Worm (Caenorhabditis elegans) whole organism, L4 larva: ENCODE results near the gene cah-4.

ENCODE experiments used
- F10B5.3 ChIP-seq: sonication (generic microtip); optimal IDR thresholded peaks from 2 replicates; lab custom pipeline; 2016; ENCODE audit warnings: mild to moderate bottlenecking, missing genetic modification characterization, missing compliant biosample characterization
- F26F4.8 ChIP-seq: fragments of 200-800 bp; sonication (Bioruptor generic); conservative IDR thresholded peaks from 2 replicates; pipeline ENCODE4 v1.3.6; 2022; ENCODE audit warnings: missing genetic modification characterization, missing compliant biosample characterization
- F49E8.2 ChIP-seq: sonication (generic microtip); optimal IDR thresholded peaks from 2 replicates; lab custom pipeline; 2016; ENCODE audit warnings: missing compliant biosample characterization, mild to moderate bottlenecking, missing genetic modification characterization, borderline replicate concordance
- T26A8.4 ChIP-seq: fragments of 200-800 bp; sonication (Bioruptor generic); IDR thresholded peaks from 2 replicates; pipeline ENCODE4 v1.3.6; 2022; ENCODE audit warnings: missing genetic modification characterization, missing compliant biosample characterization
- Y5F2A.4 ChIP-seq: fragments of 200-800 bp; sonication (Bioruptor generic); optimal IDR thresholded peaks from 2 replicates; lab custom pipeline; 2018; ENCODE audit warnings: mild to moderate bottlenecking, missing genetic modification characterization, missing compliant biosample characterization
- ZK337.2 ChIP-seq: fragments of 200-800 bp; sonication (Bioruptor generic); IDR thresholded peaks from 2 replicates; pipeline ENCODE4 v1.3.6; 2022; ENCODE audit warnings: missing genetic modification reagents, missing genetic modification characterization, missing compliant biosample characterization
- ZK546.5 ChIP-seq, 2 experiments: sonication (generic microtip); optimal IDR thresholded peaks; 2 replicates each; lab custom pipeline; 2017; ENCODE audit warnings: missing biosample characterization in 2 of 2, missing genetic modification characterization in 2 of 2
- aha-1 ChIP-seq: fragments of 150-350 bp; peaks from one replicate; lab custom pipeline; 2014; ENCODE audit warnings: missing biosample characterization, missing genetic modification characterization
- ama-1 ChIP-seq: fragments of 150-350 bp; optimal IDR thresholded peaks from 2 replicates; lab custom pipeline; 2014; ENCODE audit warnings: inconsistent platforms, mixed read lengths
- ceh-20 ChIP-seq: fragments of 200-800 bp; sonication (Bioruptor generic); IDR thresholded peaks from 2 replicates; pipeline ENCODE4 v1.3.6; 2022; ENCODE audit warnings: missing genetic modification reagents, missing genetic modification characterization, missing compliant biosample characterization
- ces-1 ChIP-seq: fragments of 150-350 bp; sonication (generic microtip); optimal IDR thresholded peaks from 4 replicates; lab custom pipeline; 2014; ENCODE audit warnings: missing biosample characterization, missing genetic modification reagents, missing genetic modification characterization
- daf-16 ChIP-seq, 3 experiments: sonication (generic microtip); optimal IDR thresholded peaks; 2 replicates each; lab custom pipeline; 2016 to 2017; ENCODE audit warnings: missing genetic modification characterization in 3 of 3, missing genetic modification reagents in 3 of 3, mild to moderate bottlenecking in 2 of 3, missing compliant biosample characterization in 2 of 3, missing biosample characterization in 1 of 3, moderate library complexity in 1 of 3
- daf-19 ChIP-seq: fragments of 200-800 bp; sonication (Bioruptor generic); conservative IDR thresholded peaks from 2 replicates; pipeline ENCODE4 v1.3.6; 2022; ENCODE audit warnings: missing genetic modification characterization, missing compliant biosample characterization
- daf-8 ChIP-seq: fragments of 200-800 bp; sonication (Bioruptor generic); IDR thresholded peaks from 2 replicates; pipeline ENCODE4 v1.3.6; 2022; ENCODE audit warnings: missing genetic modification characterization, missing compliant biosample characterization
- dmd-6 ChIP-seq: fragments of 200-800 bp; sonication (Bioruptor generic); IDR thresholded peaks from 2 replicates; pipeline ENCODE4 v1.3.6; 2022; ENCODE audit warnings: missing genetic modification reagents, missing genetic modification characterization, missing compliant biosample characterization
- dmd-8 ChIP-seq: fragments of 200-800 bp; sonication (Bioruptor generic); IDR thresholded peaks from 2 replicates; pipeline ENCODE4 v1.3.6; 2022; ENCODE audit warnings: missing genetic modification characterization, missing compliant biosample characterization
- dve-1 ChIP-seq: sonication (generic microtip); optimal IDR thresholded peaks from 2 replicates; lab custom pipeline; 2017; ENCODE audit warnings: antibody characterized with exemption, mild to moderate bottlenecking, missing genetic modification characterization, missing compliant biosample characterization; ENCODE audit not compliant: insufficient read depth
- fkh-10 ChIP-seq: fragments of 150-350 bp; optimal IDR thresholded peaks from 2 replicates; lab custom pipeline; 2014; ENCODE audit warnings: missing biosample characterization, missing genetic modification reagents, missing genetic modification characterization
- hif-1 ChIP-seq, 2 experiments: sonication (generic microtip); optimal IDR thresholded peaks; 2 replicates each; lab custom pipeline; 2016 to 2017; ENCODE audit warnings: missing compliant biosample characterization in 2 of 2, missing genetic modification characterization in 2 of 2, missing genetic modification reagents in 2 of 2, missing genotype in 2 of 2, mild to moderate bottlenecking in 1 of 2
- hlh-11 ChIP-seq: fragments of 200-800 bp; sonication (Bioruptor generic); optimal IDR thresholded peaks from 2 replicates; lab custom pipeline; 2018; ENCODE audit warnings: mild to moderate bottlenecking, missing genetic modification characterization, missing compliant biosample characterization
- hlh-30 ChIP-seq: sonication (generic microtip); optimal IDR thresholded peaks from 2 replicates; lab custom pipeline; 2017; ENCODE audit warnings: antibody characterized with exemption, mild to moderate bottlenecking, missing genetic modification characterization, missing compliant biosample characterization; ENCODE audit not compliant: insufficient read depth
- hmg-1.1 ChIP-seq: fragments of 200-800 bp; sonication (Bioruptor generic); IDR thresholded peaks from 2 replicates; pipeline ENCODE4 v1.3.6; 2022; ENCODE audit warnings: missing genetic modification reagents, missing genetic modification characterization, missing compliant biosample characterization
- jun-1 ChIP-seq: fragments of 150-350 bp; optimal IDR thresholded peaks from 2 replicates; lab custom pipeline; 2014; ENCODE audit warnings: missing biosample characterization, missing genetic modification reagents, missing genetic modification characterization
- lin-1 ChIP-seq: fragments of 200-800 bp; sonication (Bioruptor generic); IDR thresholded peaks from 2 replicates; pipeline ENCODE4 v1.3.6; 2022; ENCODE audit warnings: missing genetic modification reagents, missing genetic modification characterization, missing compliant biosample characterization
- lin-13 ChIP-seq: fragments of 150-350 bp; optimal IDR thresholded peaks from 2 replicates; lab custom pipeline; 2014; ENCODE audit warnings: missing biosample characterization, missing genetic modification reagents, missing genetic modification characterization
- lin-29 ChIP-seq: fragments of 200-800 bp; sonication (Bioruptor generic); IDR thresholded peaks from 2 replicates; pipeline ENCODE4 v1.3.6; 2022; ENCODE audit warnings: missing genetic modification reagents, missing genetic modification characterization, missing compliant biosample characterization
- lsy-2 ChIP-seq, 2 experiments: fragments of 150-350 bp in 1 of 2; sonication (generic microtip) in 1 of 2; optimal IDR thresholded peaks; 2 replicates each; lab custom pipeline; 2014 to 2017; ENCODE audit warnings: missing biosample characterization in 2 of 2, missing genetic modification characterization in 2 of 2
- madf-5 ChIP-seq, 2 experiments: fragments of 200-800 bp; sonication (Bioruptor generic); IDR thresholded peaks; 2 replicates each; pipeline ENCODE4 v1.3.6; 2022; ENCODE audit warnings: missing compliant biosample characterization in 2 of 2, missing genetic modification characterization in 2 of 2
- mdl-1 ChIP-seq, 2 experiments: fragments of 150-350 bp in 1 of 2; sonication (generic microtip) in 1 of 2; optimal IDR thresholded peaks; 2 replicates each; lab custom pipeline; 2014 to 2017; ENCODE audit warnings: missing biosample characterization in 2 of 2, missing genetic modification characterization in 2 of 2
- mdt-29 ChIP-seq: fragments of 200-800 bp; sonication (Bioruptor generic); IDR thresholded peaks from 2 replicates; pipeline ENCODE4 v1.3.6; 2022; ENCODE audit warnings: missing genetic modification reagents, missing genetic modification characterization, missing compliant biosample characterization
- mep-1 ChIP-seq: fragments of 150-350 bp; sonication (generic microtip); optimal IDR thresholded peaks from 3 replicates; lab custom pipeline; 2014; ENCODE audit warnings: missing biosample characterization, missing genetic modification characterization
- mes-2 ChIP-seq: sonication (generic microtip); optimal IDR thresholded peaks from 2 replicates; lab custom pipeline; 2016; ENCODE audit warnings: missing genotype, mild to moderate bottlenecking, missing genetic modification characterization, missing compliant biosample characterization; ENCODE audit not compliant: poor library complexity, severe bottlenecking
- mxl-2 ChIP-seq: fragments of 200-800 bp; sonication (Bioruptor generic); conservative IDR thresholded peaks from 2 replicates; pipeline ENCODE4 v1.3.6; 2022; ENCODE audit warnings: missing genetic modification reagents, missing genetic modification characterization, missing compliant biosample characterization
- mxl-3 ChIP-seq: fragments of 200-800 bp; sonication (Bioruptor generic); optimal IDR thresholded peaks from 2 replicates; lab custom pipeline; 2018; ENCODE audit warnings: mild to moderate bottlenecking, missing genetic modification characterization, missing compliant biosample characterization
- nhr-10 ChIP-seq: fragments of 150-350 bp; optimal IDR thresholded peaks from 2 replicates; lab custom pipeline; 2014; ENCODE audit warnings: missing biosample characterization, missing genetic modification characterization
- nhr-28 ChIP-seq: fragments of 150-350 bp; optimal IDR thresholded peaks from 2 replicates; lab custom pipeline; 2014; ENCODE audit warnings: missing biosample characterization, missing genetic modification characterization
- nhr-41 ChIP-seq: fragments of 200-800 bp; sonication (Bioruptor generic); IDR thresholded peaks from 2 replicates; pipeline ENCODE4 v1.3.6; 2022; ENCODE audit warnings: missing genetic modification reagents, missing genetic modification characterization, missing compliant biosample characterization
- nhr-48 ChIP-seq: sonication (generic microtip); optimal IDR thresholded peaks from 2 replicates; lab custom pipeline; 2016; ENCODE audit warnings: mild to moderate bottlenecking, missing genetic modification characterization, missing compliant biosample characterization
- nhr-6 ChIP-seq: fragments of 150-350 bp; optimal IDR thresholded peaks from 2 replicates; lab custom pipeline; 2014; ENCODE audit warnings: missing biosample characterization, missing genetic modification characterization
- saeg-2 ChIP-seq: fragments of 200-800 bp; sonication (Bioruptor generic); IDR thresholded peaks from 2 replicates; pipeline ENCODE4 v1.3.6; 2022; ENCODE audit warnings: missing genetic modification reagents, missing genetic modification characterization, missing compliant biosample characterization
- snpc-1.2 ChIP-seq: fragments of 200-800 bp; sonication (Bioruptor generic); IDR thresholded peaks from 2 replicates; pipeline ENCODE4 v1.3.6; 2022; ENCODE audit warnings: missing genetic modification reagents, missing genetic modification characterization, missing compliant biosample characterization
- spr-3 ChIP-seq: fragments of 200-800 bp; sonication (Bioruptor generic); optimal IDR thresholded peaks from 2 replicates; lab custom pipeline; 2018; ENCODE audit warnings: mild to moderate bottlenecking, missing genetic modification characterization, missing compliant biosample characterization
- tra-1 ChIP-seq: fragments of 200-800 bp; sonication (Bioruptor generic); IDR thresholded peaks from 2 replicates; pipeline ENCODE4 v1.3.6; 2022; ENCODE audit warnings: missing genetic modification reagents, missing genetic modification characterization, missing compliant biosample characterization
- unc-130 ChIP-seq: sonication (generic microtip); optimal IDR thresholded peaks from 2 replicates; lab custom pipeline; 2016; ENCODE audit warnings: missing genetic modification reagents, missing genetic modification characterization, missing compliant biosample characterization
- unc-39 ChIP-seq: sonication (generic microtip); optimal IDR thresholded peaks from 2 replicates; lab custom pipeline; 2017; ENCODE audit warnings: missing biosample characterization, missing genetic modification characterization
- unc-62 ChIP-seq, 3 experiments: fragments of 150-350 bp in 1 of 3; sonication (generic microtip); optimal IDR thresholded peaks in 2 of 3; peaks in 1 of 3; 1 replicate in 1 of 3; 2 replicates in 2 of 3; lab custom pipeline; 2014 to 2017; ENCODE audit warnings: missing biosample characterization in 3 of 3, missing genetic modification characterization in 3 of 3, missing genetic modification reagents in 3 of 3, missing genotype in 1 of 3
- vab-7 ChIP-seq: fragments of 200-800 bp; sonication (Bioruptor generic); IDR thresholded peaks from 2 replicates; pipeline ENCODE4 v1.3.6; 2022; ENCODE audit warnings: missing genetic modification reagents, missing genetic modification characterization, missing compliant biosample characterization
- zag-1 ChIP-seq: fragments of 150-350 bp; optimal IDR thresholded peaks from 2 replicates; lab custom pipeline; 2014; ENCODE audit warnings: missing biosample characterization, missing genetic modification characterization
- ztf-7 ChIP-seq: fragments of 150-350 bp; optimal IDR thresholded peaks from 2 replicates; lab custom pipeline; 2014; ENCODE audit warnings: missing biosample characterization, missing genetic modification characterization

Gene cah-4

ce11 chrX:13541335-13541734 lies 1.0 kb upstream of the cah-4 start (continued):
- TF ChIP-seq mdt-29 (GFP tag; lab: Robert Waterston, UW) (no peak), hif-1 (tag; optimal IDR thresholded peaks at IDR 0.05; lab: Kevin White, UChicago) (peak in 1 of 2 experiments; percentile 37), snpc-1.2 (GFP tag; lab: Robert Waterston, UW) (no peak), ztf-7 (tag; lab: Kevin White, UChicago) (no peak), saeg-2 (GFP tag; lab: Robert Waterston, UW) (no peak), unc-62 (GFP tag; optimal IDR thresholded peaks at IDR 0.05 in 1 of 2; lab: Kevin White, UChicago) (no peak), unc-62 (tag; optimal IDR thresholded peaks at IDR 0.05; lab: Kevin White, UChicago) (no peak), mes-2 (tag; lab: Kevin White, UChicago) (no peak), hlh-30 (peak; percentile 49), tra-1 (GFP tag; lab: Robert Waterston, UW) (no peak), mxl-3 (GFP tag; lab: Kevin White, UChicago) (peak; percentile 5), T26A8.4 (GFP tag; lab: Robert Waterston, UW) (no peak), vab-7 (no peak), ces-1 (no peak), daf-16 (GFP tag; optimal IDR thresholded peaks at IDR 0.05; lab: Kevin White, UChicago) (no peak), daf-16 (tag; optimal IDR thresholded peaks at IDR 0.05; lab: Kevin White, UChicago) (peak; percentile 42), nhr-10 (no peak), ceh-20 (GFP tag; lab: Robert Waterston, UW) (no peak), hlh-11 (peak; percentile 49), lin-29 (no peak), nhr-48 (tag; lab: Kevin White, UChicago) (no peak), mdl-1 (tag; optimal IDR thresholded peaks at IDR 0.05; lab: Kevin White, UChicago) (peak in 1 of 2 experiments; percentile 32), Y5F2A.4 (GFP tag; lab: Kevin White, UChicago) (no peak), aha-1 (tag; lab: Kevin White, UChicago) (peak; percentile 58), dve-1 (tag; lab: Kevin White, UChicago) (peak; percentile 22), daf-8 (GFP tag; lab: Robert Waterston, UW) (no peak), unc-39 (tag; lab: Kevin White, UChicago) (no peak), lsy-2 (tag; optimal IDR thresholded peaks at IDR 0.05; lab: Kevin White, UChicago) (no peak), fkh-10 (no peak), zag-1 (tag; lab: Kevin White, UChicago) (no peak), ama-1 (lab: Kevin White, UChicago) (peak; percentile 96), nhr-6 (tag; lab: Kevin White, UChicago) (no peak)

- no peak for TF ChIP-seq lin-1 (GFP tag; lab: Robert Waterston, UW)
- TF ChIP-seq Y5F2A.4 (GFP tag; lab: Kevin White, UChicago) = no peak
- TF ChIP-seq lsy-2 (tag; optimal IDR thresholded peaks at IDR 0.05; lab: Kevin White, UChicago) = peak in 1 of 2 experiments; percentile 8
- no peak for TF ChIP-seq ztf-7 (tag; lab: Kevin White, UChicago)
- no peak for TF ChIP-seq F49E8.2 (tag; lab: Kevin White, UChicago)
- no peak for TF ChIP-seq ZK546.5 (tag; optimal IDR thresholded peaks at IDR 0.05; lab: Kevin White, UChicago)
- TF ChIP-seq mxl-3 (GFP tag; lab: Kevin White, UChicago) = no peak
- TF ChIP-seq daf-19 (GFP tag; lab: Robert Waterston, UW) = no peak
- peak; percentile 25 for TF ChIP-seq fkh-10
- peak; percentile 15 for TF ChIP-seq mep-1 (tag; lab: Kevin White, UChicago)
- TF ChIP-seq hmg-1.1 = no peak
- TF ChIP-seq dmd-6 (GFP tag; lab: Robert Waterston, UW) = 0 out of 2 replicates have a peak, but pooled peaks have one; percentile 7
- no peak for TF ChIP-seq unc-130 (GFP tag; lab: Kevin White, UChicago)
- TF ChIP-seq aha-1 (tag; lab: Kevin White, UChicago) = peak; percentile 65
- no peak for TF ChIP-seq mdl-1 (tag; optimal IDR thresholded peaks at IDR 0.05; lab: Kevin White, UChicago)
- TF ChIP-seq madf-5 (GFP tag; IDR thresholded peaks at IDR 0.05; lab: Robert Waterston, UW) = no peak
- no peak for TF ChIP-seq jun-1
- no peak for TF ChIP-seq nhr-41 (GFP tag; lab: Robert Waterston, UW)
- no peak for TF ChIP-seq lin-13
- TF ChIP-seq spr-3 (GFP tag; lab: Kevin White, UChicago) = no peak
- TF ChIP-seq dmd-8 (GFP tag; lab: Robert Waterston, UW) = no peak
- no peak for TF ChIP-seq nhr-28 (tag; lab: Kevin White, UChicago)
- no peak for TF ChIP-seq F26F4.8
- TF ChIP-seq mxl-2 = no peak
- no peak for TF ChIP-seq ZK337.2 (GFP tag; lab: Robert Waterston, UW)
- peak; percentile 83 for TF ChIP-seq ama-1 (lab: Kevin White, UChicago)
- no peak for TF ChIP-seq F10B5.3 (tag; lab: Kevin White, UChicago)
These were observed 383 bp downstream of the cah-4 start for ce11 chrX:13542757-13543156.
